Worm (Caenorhabditis elegans) whole organism, late embryonic: ENCODE measurements around the gene aakb-1.

Experiments
- C08G9.2 ChIP-seq: sonication (generic microtip); optimal IDR thresholded peaks from 2 replicates; lab custom pipeline; 2016; ENCODE audit warnings: mild to moderate bottlenecking, missing genetic modification characterization, moderate library complexity, missing compliant biosample characterization
- K09A11.1 ChIP-seq: sonication (generic microtip); optimal IDR thresholded peaks from 2 replicates; lab custom pipeline; 2017; ENCODE audit warnings: antibody characterized with exemption, mild to moderate bottlenecking, missing genetic modification characterization, missing compliant biosample characterization; ENCODE audit not compliant: insufficient read depth
- Y22D7AL.16 ChIP-seq: sonication (generic microtip); optimal IDR thresholded peaks from 2 replicates; lab custom pipeline; 2016; ENCODE audit warnings: missing genetic modification characterization, missing compliant biosample characterization
- ama-1 ChIP-seq: fragments of 150-350 bp; optimal IDR thresholded peaks from 2 replicates; lab custom pipeline; 2014
- ceh-31 ChIP-seq: sonication (generic microtip); optimal IDR thresholded peaks from 2 replicates; lab custom pipeline; 2016; ENCODE audit warnings: missing genetic modification characterization, missing compliant biosample characterization
- ets-4 ChIP-seq: sonication (generic microtip); optimal IDR thresholded peaks from 2 replicates; lab custom pipeline; 2016; ENCODE audit warnings: missing genetic modification characterization, missing compliant biosample characterization
- nhr-11 ChIP-seq: fragments of 150-350 bp; optimal IDR thresholded peaks from 2 replicates; lab custom pipeline; 2014; ENCODE audit warnings: missing biosample characterization, missing genetic modification characterization
- npax-4 ChIP-seq: sonication (generic microtip); optimal IDR thresholded peaks from 2 replicates; lab custom pipeline; 2016; ENCODE audit warnings: missing genetic modification characterization, missing compliant biosample characterization
- pag-3 ChIP-seq: sonication (generic microtip); optimal IDR thresholded peaks from 2 replicates; lab custom pipeline; 2016; ENCODE audit warnings: missing compliant biosample characterization, missing genetic modification characterization, borderline replicate concordance
- pha-4 ChIP-seq: fragments of 150-350 bp; optimal IDR thresholded peaks from 2 replicates; lab custom pipeline; 2018; ENCODE audit warnings: missing biosample characterization, missing genetic modification reagents, missing genetic modification characterization
- rnt-1 ChIP-seq: sonication (generic microtip); optimal IDR thresholded peaks from 2 replicates; lab custom pipeline; 2016; ENCODE audit warnings: missing genetic modification characterization, missing compliant biosample characterization
- tbx-7 ChIP-seq: sonication (generic microtip); optimal IDR thresholded peaks from 2 replicates; lab custom pipeline; 2016; ENCODE audit warnings: missing genotype, missing genetic modification characterization, missing compliant biosample characterization
- unc-86 ChIP-seq: sonication (generic microtip); optimal IDR thresholded peaks from 2 replicates; lab custom pipeline; 2016; ENCODE audit warnings: missing genetic modification characterization, missing compliant biosample characterization

- TF ChIP-seq nhr-11 (tag; lab: Kevin White, UChicago): no peak
- TF ChIP-seq pag-3 (tag; lab: Kevin White, UChicago): no peak
- TF ChIP-seq pha-4: no peak
- TF ChIP-seq ceh-31: no peak
- TF ChIP-seq ama-1 (lab: Kevin White, UChicago): no peak
- TF ChIP-seq unc-86 (tag; lab: Kevin White, UChicago): no peak
- no peak for TF ChIP-seq K09A11.1 (tag; lab: Kevin White, UChicago)
- TF ChIP-seq npax-4: no peak
- TF ChIP-seq C08G9.2: no peak
- no peak for TF ChIP-seq rnt-1 (tag; lab: Kevin White, UChicago)
- no peak for TF ChIP-seq Y22D7AL.16 (tag; lab: Kevin White, UChicago)
- TF ChIP-seq tbx-7: no peak
- no peak for TF ChIP-seq ets-4 (tag; lab: Kevin White, UChicago)
These were observed 9.3 kb upstream of the aakb-1 start for ce11 chrX:13746231-13746630.
